Worm (Caenorhabditis elegans) whole organism, L3 larva: ENCODE data around the gene glb-25.

Experiments
- R02D3.7 ChIP-seq: fragments of 150-350 bp; optimal IDR thresholded peaks from 2 replicates; lab custom pipeline; 2014; ENCODE audit warnings: missing biosample characterization, missing genetic modification characterization
- elt-2 ChIP-seq: sonication (generic microtip); optimal IDR thresholded peaks from 2 replicates; lab custom pipeline; 2016; ENCODE audit warnings: missing genetic modification reagents, mild to moderate bottlenecking, missing genetic modification characterization, missing compliant biosample characterization
- nhr-28 ChIP-seq: fragments of 150-350 bp; optimal IDR thresholded peaks from 2 replicates; lab custom pipeline; 2014; ENCODE audit warnings: missing biosample characterization, missing genetic modification characterization
- ztf-11 ChIP-seq: fragments of 150-350 bp; optimal IDR thresholded peaks from 2 replicates; lab custom pipeline; 2014; ENCODE audit warnings: missing biosample characterization, missing genetic modification characterization

- TF ChIP-seq elt-2 (tag; lab: Kevin White, UChicago) (no peak), ztf-11 (tag; lab: Kevin White, UChicago) (no peak), nhr-28 (tag; lab: Kevin White, UChicago) (no peak), R02D3.7 (tag; lab: Kevin White, UChicago) (no peak)
Observed at ce11 chrV:1957110-1957509, 19.0 kb downstream of the glb-25 start, which contains the start of gene fipr-25.
